Fruit fly (Drosophila melanogaster) whole organism, embryonic: ENCODE data around the gene CG12096.

Source experiments
- Blimp-1 ChIP-seq: fragments of 200-800 bp; sonication (Bioruptor generic); optimal IDR thresholded peaks from 3 replicates; lab custom pipeline; 2018; ENCODE audit warnings: missing biosample characterization, missing genetic modification characterization, mild to moderate bottlenecking, moderate library complexity, missing genetic modification reagents
- CG10209 ChIP-seq: fragments of 200-800 bp; sonication (Bioruptor generic); optimal IDR thresholded peaks from 3 replicates; lab custom pipeline; 2017; ENCODE audit warnings: missing biosample characterization, mild to moderate bottlenecking, missing genetic modification characterization, missing genetic modification reagents
- CG10267 ChIP-seq: fragments of 200-800 bp; sonication (Bioruptor generic); optimal IDR thresholded peaks from 2 replicates; lab custom pipeline; 2018; ENCODE audit warnings: missing biosample characterization, mild to moderate bottlenecking, missing genetic modification characterization, moderate library complexity
- CG12155 ChIP-seq: fragments of 200-800 bp; sonication (Bioruptor generic); optimal IDR thresholded peaks from 3 replicates; lab custom pipeline; 2016; ENCODE audit warnings: missing biosample characterization, missing genetic modification characterization
- CG13775 ChIP-seq: fragments of 200-800 bp; sonication (Bioruptor generic); optimal IDR thresholded peaks from 3 replicates; lab custom pipeline; 2017; ENCODE audit warnings: missing biosample characterization, mild to moderate bottlenecking, missing genetic modification characterization
- CG14050 ChIP-seq: fragments of 200-800 bp; sonication (Bioruptor generic); IDR thresholded peaks from 3 replicates; pipeline ENCODE4 v1.3.6; 2022; ENCODE audit warnings: missing biosample characterization, missing genetic modification characterization
- CG14441 ChIP-seq: fragments of 200-800 bp; sonication (Bioruptor generic); IDR thresholded peaks from 2 replicates; pipeline ENCODE4 v1.3.6; 2022; ENCODE audit warnings: missing biosample characterization, missing genetic modification characterization
- CG14667 ChIP-seq: fragments of 200-800 bp; sonication (Bioruptor generic); IDR thresholded peaks from 2 replicates; pipeline ENCODE4 v1.3.6; 2022; ENCODE audit warnings: missing biosample characterization, missing genetic modification characterization
- CG16863 ChIP-seq: fragments of 200-800 bp; sonication (Bioruptor generic); optimal IDR thresholded peaks from 3 replicates; lab custom pipeline; 2016; ENCODE audit warnings: missing biosample characterization, missing genetic modification characterization
- CG17359 ChIP-seq: fragments of 200-800 bp; sonication (Bioruptor generic); optimal IDR thresholded peaks from 3 replicates; lab custom pipeline; 2018; ENCODE audit warnings: missing biosample characterization, mild to moderate bottlenecking, missing genetic modification characterization, moderate library complexity
- CG2120 ChIP-seq: fragments of 200-800 bp; sonication (Bioruptor generic); optimal IDR thresholded peaks from 3 replicates; lab custom pipeline; 2016; ENCODE audit warnings: missing biosample characterization, missing genetic modification characterization
- CG31365 ChIP-seq: fragments of 200-800 bp; sonication (Bioruptor generic); optimal IDR thresholded peaks from 2 replicates; lab custom pipeline; 2018; ENCODE audit warnings: missing biosample characterization, mild to moderate bottlenecking, missing genetic modification characterization
- CG31441 ChIP-seq: fragments of 200-800 bp; sonication (Bioruptor generic); IDR thresholded peaks from 2 replicates; pipeline ENCODE4 v1.3.6; 2022; ENCODE audit warnings: missing biosample characterization, missing genetic modification characterization
- CG32532 ChIP-seq: fragments of 200-800 bp; sonication (Bioruptor generic); IDR thresholded peaks from 2 replicates; pipeline ENCODE4 v1.3.6; 2022; ENCODE audit warnings: missing biosample characterization, missing genetic modification characterization
- CG32772 ChIP-seq: fragments of 200-800 bp; sonication (Bioruptor generic); IDR thresholded peaks from 2 replicates; pipeline ENCODE4 v1.3.6; 2022; ENCODE audit warnings: missing biosample characterization, missing genetic modification characterization
- CG3281 ChIP-seq: fragments of 200-800 bp; sonication (Bioruptor generic); optimal IDR thresholded peaks from 3 replicates; lab custom pipeline; 2017; ENCODE audit warnings: missing biosample characterization, mild to moderate bottlenecking, missing genetic modification characterization
- CG4328 ChIP-seq: fragments of 200-800 bp; sonication (Bioruptor generic); optimal IDR thresholded peaks from 3 replicates; lab custom pipeline; 2017; ENCODE audit warnings: missing biosample characterization, missing genetic modification reagents, missing genetic modification characterization
- CG4360 ChIP-seq: fragments of 200-800 bp; sonication (Bioruptor generic); IDR thresholded peaks from 2 replicates; pipeline ENCODE4 v1.3.6; 2022; ENCODE audit warnings: missing biosample characterization, missing genetic modification characterization
- CG4404 ChIP-seq: fragments of 200-800 bp; sonication (Bioruptor generic); IDR thresholded peaks from 2 replicates; pipeline ENCODE4 v1.3.6; 2022; ENCODE audit warnings: missing biosample characterization, missing genetic modification characterization
- CG7963 ChIP-seq: fragments of 200-800 bp; sonication (Bioruptor generic); IDR thresholded peaks from 3 replicates; pipeline ENCODE4 v1.3.6; 2022; ENCODE audit warnings: missing biosample characterization, missing genetic modification characterization; ENCODE audit not compliant: partially characterized antibody
- Camta ChIP-seq: fragments of 200-800 bp; sonication (Bioruptor generic); optimal IDR thresholded peaks from 2 replicates; lab custom pipeline; 2016; ENCODE audit warnings: missing biosample characterization, missing genetic modification characterization
- Chrac-16 ChIP-seq: fragments of 200-800 bp; sonication (Bioruptor generic); optimal IDR thresholded peaks from 3 replicates; lab custom pipeline; 2016; ENCODE audit warnings: missing biosample characterization, missing genetic modification characterization
- E2f1 ChIP-seq: fragments of 200-800 bp; sonication (Bioruptor generic); IDR thresholded peaks from 2 replicates; pipeline ENCODE4 v1.3.6; 2022; ENCODE audit warnings: missing biosample characterization, missing genetic modification characterization
- Ets65A ChIP-seq: fragments of 200-800 bp; sonication (Bioruptor generic); peaks from one replicate; lab custom pipeline; 2016; ENCODE audit warnings: missing biosample characterization, missing genetic modification characterization
- Gsc ChIP-seq: fragments of 200-800 bp; sonication (Bioruptor generic); IDR thresholded peaks from 2 replicates; pipeline ENCODE4 v1.3.6; 2022; ENCODE audit warnings: missing biosample characterization, missing genetic modification characterization
- Hsf ChIP-seq: fragments of 200-800 bp; sonication (Bioruptor generic); optimal IDR thresholded peaks from 3 replicates; lab custom pipeline; 2016; ENCODE audit warnings: missing biosample characterization, missing genetic modification characterization
- MTF-1 ChIP-seq: fragments of 200-800 bp; sonication (Bioruptor generic); optimal IDR thresholded peaks from 2 replicates; lab custom pipeline; 2018; ENCODE audit warnings: missing biosample characterization, mild to moderate bottlenecking, missing genetic modification characterization, borderline replicate concordance
- Neu2 ChIP-seq: fragments of 200-800 bp; sonication (Bioruptor generic); optimal IDR thresholded peaks from 3 replicates; lab custom pipeline; 2016; ENCODE audit warnings: missing biosample characterization, missing genetic modification characterization, borderline replicate concordance
- Nf-YB ChIP-seq: fragments of 200-800 bp; sonication (Bioruptor generic); optimal IDR thresholded peaks from 3 replicates; lab custom pipeline; 2019; ENCODE audit warnings: missing biosample characterization, mild to moderate bottlenecking, missing genetic modification characterization, moderate library complexity
- Oli ChIP-seq: fragments of 200-800 bp; sonication (Bioruptor generic); optimal IDR thresholded peaks from 2 replicates; lab custom pipeline; 2018; ENCODE audit warnings: missing biosample characterization, mild to moderate bottlenecking, missing genetic modification characterization, moderate library complexity
- Pdp1 ChIP-seq, 2 experiments: fragments of 200-800 bp; sonication (Bioruptor generic); optimal IDR thresholded peaks; 3 replicates each; lab custom pipeline; 2016; ENCODE audit warnings: missing biosample characterization in 2 of 2, missing genetic modification characterization in 2 of 2, mild to moderate bottlenecking in 1 of 2, moderate library complexity in 1 of 2
- Sox100B ChIP-seq: fragments of 200-800 bp; sonication (Bioruptor generic); optimal IDR thresholded peaks from 3 replicates; lab custom pipeline; 2018; ENCODE audit warnings: missing biosample characterization, mild to moderate bottlenecking, missing genetic modification characterization
- Ssrp ChIP-seq: fragments of 200-800 bp; sonication (Bioruptor generic); optimal IDR thresholded peaks from 2 replicates; lab custom pipeline; 2018; ENCODE audit warnings: missing biosample characterization, mild to moderate bottlenecking, missing genetic modification characterization, moderate library complexity
- Xrp1 ChIP-seq: fragments of 200-800 bp; sonication (Bioruptor generic); IDR thresholded peaks from 2 replicates; pipeline ENCODE4 v1.3.6; 2022; ENCODE audit warnings: missing biosample characterization, missing genetic modification characterization
- ap ChIP-seq: fragments of 200-800 bp; sonication (Bioruptor generic); IDR thresholded peaks from 2 replicates; pipeline ENCODE4 v1.3.6; 2022; ENCODE audit warnings: missing biosample characterization, missing genetic modification characterization
- ash1 ChIP-seq: fragments of 200-800 bp; sonication (Bioruptor generic); optimal IDR thresholded peaks from 2 replicates; lab custom pipeline; 2018; ENCODE audit warnings: missing biosample characterization, mild to moderate bottlenecking, missing genetic modification characterization
- cato ChIP-seq: fragments of 200-800 bp; sonication (Bioruptor generic); optimal IDR thresholded peaks from 2 replicates; lab custom pipeline; 2016; ENCODE audit warnings: missing biosample characterization, missing genetic modification characterization, borderline replicate concordance
- chn ChIP-seq: fragments of 200-800 bp; sonication (Bioruptor generic); optimal IDR thresholded peaks from 2 replicates; lab custom pipeline; 2016; ENCODE audit warnings: missing biosample characterization, missing genetic modification characterization
- ken ChIP-seq: fragments of 200-800 bp; sonication (Bioruptor generic); IDR thresholded peaks from 3 replicates; pipeline ENCODE4 v1.3.6; 2022; ENCODE audit warnings: missing biosample characterization, missing genetic modification characterization
- lab ChIP-seq: fragments of 200-800 bp; sonication (Bioruptor generic); optimal IDR thresholded peaks from 3 replicates; lab custom pipeline; 2017; ENCODE audit warnings: missing biosample characterization, missing genetic modification characterization, mild to moderate bottlenecking, moderate library complexity, missing genetic modification reagents
- mam ChIP-seq: fragments of 200-800 bp; sonication (Bioruptor generic); optimal IDR thresholded peaks from 3 replicates; lab custom pipeline; 2016; ENCODE audit warnings: missing biosample characterization, missing genetic modification characterization
- mld ChIP-seq: fragments of 200-800 bp; sonication (Bioruptor generic); IDR thresholded peaks from 3 replicates; pipeline ENCODE4 v1.3.6; 2022; ENCODE audit warnings: missing biosample characterization, missing genetic modification characterization; ENCODE audit not compliant: partially characterized antibody
- phol ChIP-seq: fragments of 200-800 bp; sonication (Bioruptor generic); optimal IDR thresholded peaks from 3 replicates; lab custom pipeline; 2018; ENCODE audit warnings: missing biosample characterization, mild to moderate bottlenecking, missing genetic modification characterization, moderate library complexity
- prd ChIP-seq, 3 experiments: fragments of >200 bp in 2 of 3; fragments of 200-800 bp in 1 of 3; sonication (Bioruptor generic) in 1 of 3; optimal IDR thresholded peaks in 2 of 3; IDR thresholded peaks in 1 of 3; 2 replicates in 2 of 3; 3 replicates in 1 of 3; pipeline versions ENCODE4 v1.3.6 to Lab custom; 2017 to 2022; ENCODE audit warnings: missing biosample characterization in 1 of 3, missing genetic modification characterization in 1 of 3
- pzg ChIP-seq: fragments of 200-800 bp; sonication (Bioruptor generic); optimal IDR thresholded peaks from 3 replicates; lab custom pipeline; 2018; ENCODE audit warnings: missing biosample characterization, mild to moderate bottlenecking, missing genetic modification characterization, moderate library complexity
- ro ChIP-seq: fragments of 200-800 bp; sonication (Bioruptor generic); IDR thresholded peaks from 2 replicates; pipeline ENCODE4 v1.3.6; 2022; ENCODE audit warnings: missing biosample characterization, missing genetic modification characterization
- sens ChIP-seq: fragments of 200-800 bp; sonication (Bioruptor generic); peaks from one replicate; lab custom pipeline; 2016; ENCODE audit warnings: missing biosample characterization, missing genetic modification characterization
- stc ChIP-seq: fragments of 200-800 bp; sonication (Bioruptor generic); IDR thresholded peaks from 2 replicates; pipeline ENCODE4 v1.3.6; 2022; ENCODE audit warnings: missing biosample characterization, missing genetic modification characterization
- usp ChIP-seq: fragments of >200 bp; optimal IDR thresholded peaks from 2 replicates; lab custom pipeline; 2017; ENCODE audit warnings: missing biosample characterization, missing genetic modification characterization
- zfh1 ChIP-seq: fragments of 200-800 bp; sonication (Bioruptor generic); IDR thresholded peaks from 3 replicates; pipeline ENCODE4 v1.3.6; 2022; ENCODE audit warnings: missing biosample characterization, missing genetic modification characterization

The CG12096 gene

dm6 chrX:13143100-13143499 is 16.3 kb upstream of the CG12096 start (continued):
- TF ChIP-seq Xrp1 (GFP tag; lab: Robert Waterston, UW) (peak; percentile 65; the same call in 1 of the 2 replicates), Sox100B (peak; percentile 45), Ssrp (tag; lab: Kevin White, UChicago) (peak; percentile 26), CG16863 (GFP tag; lab: Kevin White, UChicago) (no peak), ken (no peak), cato (no peak), Gsc (GFP tag; lab: Robert Waterston, UW) (no peak), zfh1 (GFP tag; lab: Robert Waterston, UW) (0 out of 3 replicates have a peak, but pooled peaks have one; percentile 17), ash1 (GFP tag; lab: Kevin White, UChicago) (no peak), prd (optimal IDR thresholded peaks at IDR 0.05; lab: Kevin White, UChicago) (no peak), prd (GFP tag; IDR thresholded peaks at IDR 0.05; lab: Robert Waterston, UW) (peak; percentile 84), Chrac-16 (GFP tag; lab: Kevin White, UChicago) (peak; percentile 20), mam (GFP tag; lab: Kevin White, UChicago) (no peak), CG32772 (GFP tag; lab: Robert Waterston, UW) (0 out of 2 replicates have a peak, but pooled peaks have one; percentile 35), CG4404 (peak; percentile 39), CG10267 (tag; lab: Kevin White, UChicago) (peak; percentile 19), stc (GFP tag; lab: Robert Waterston, UW) (no peak; the same call in 1 of the 2 replicates), CG10209 (GFP tag; lab: Kevin White, UChicago) (peak; percentile 36), Oli (tag; lab: Kevin White, UChicago) (peak; percentile 59), Hsf (no peak), phol (tag; lab: Kevin White, UChicago) (peak; percentile 51), CG32532 (GFP tag; lab: Robert Waterston, UW) (peak; percentile 28; the same call in 1 of the 2 replicates), Pdp1 (GFP tag; optimal IDR thresholded peaks at IDR 0.05; lab: Kevin White, UChicago) (peak in 1 of 2 experiments; percentile 21), CG31365 (tag; lab: Kevin White, UChicago) (no peak), CG4360 (GFP tag; lab: Robert Waterston, UW) (no peak), sens (GFP tag; lab: Kevin White, UChicago) (peak; percentile 46), MTF-1 (GFP tag; lab: Kevin White, UChicago) (no peak), CG17359 (tag; lab: Kevin White, UChicago) (peak; percentile 66), Camta (GFP tag; lab: Kevin White, UChicago) (no peak), CG14050 (GFP tag; lab: Robert Waterston, UW) (no peak), usp (no peak), chn (GFP tag; lab: Kevin White, UChicago) (no peak), CG4328 (no peak), Ets65A (GFP tag; lab: Kevin White, UChicago) (no peak), CG12155 (GFP tag; lab: Kevin White, UChicago) (no peak), pzg (no peak), lab (GFP tag; lab: Kevin White, UChicago) (peak; percentile 18), CG31441 (peak; percentile 43; the same call in 1 of the 2 replicates), Neu2 (GFP tag; lab: Kevin White, UChicago) (no peak), CG14667 (peak; percentile 40; the same call in 1 of the 2 replicates), Nf-YB (GFP tag; lab: Kevin White, UChicago) (no peak), E2f1 (GFP tag; lab: Robert Waterston, UW) (peak; percentile 31; the same call in 1 of the 2 replicates), CG13775 (GFP tag; lab: Kevin White, UChicago) (peak; percentile 19), ro (GFP tag; lab: Robert Waterston, UW) (0 out of 2 replicates have a peak, but pooled peaks have one; percentile 15), CG3281 (GFP tag; lab: Kevin White, UChicago) (no peak), CG14441 (GFP tag; lab: Robert Waterston, UW) (0 out of 2 replicates have a peak, but pooled peaks have one; percentile 53), ap (GFP tag; lab: Robert Waterston, UW) (no peak), CG7963 (GFP tag; lab: Robert Waterston, UW) (no peak), CG2120 (no peak), mld (GFP tag; lab: Robert Waterston, UW) (no peak), Blimp-1 (GFP tag; lab: Kevin White, UChicago) (peak; percentile 28)
